Worm (Caenorhabditis elegans): ENCODE results near the gene oig-8.

Gene oig-8

DNA sequence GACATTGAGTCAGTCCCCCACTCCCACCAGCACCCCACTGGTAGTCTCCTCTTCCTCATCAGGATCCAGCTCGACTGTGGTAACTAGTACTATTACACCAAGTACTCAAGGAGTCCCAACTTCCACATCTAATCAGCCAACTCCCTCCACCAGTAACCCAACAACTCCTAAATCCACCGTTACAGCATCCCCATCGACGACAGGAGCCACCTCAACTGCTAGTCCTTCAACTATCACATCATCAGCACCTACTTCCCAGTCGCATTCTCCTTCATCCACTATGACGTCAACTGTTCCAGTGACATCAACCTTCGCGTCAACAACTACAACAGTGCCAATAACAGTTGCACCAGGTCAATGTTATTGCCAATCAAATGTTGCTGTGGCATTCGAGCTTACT, 19.6 kb upstream of the oig-8 start:
- no peak for TF ChIP-seq tbx-2 (tag; optimal IDR thresholded peaks at IDR 0.05)

DNA sequence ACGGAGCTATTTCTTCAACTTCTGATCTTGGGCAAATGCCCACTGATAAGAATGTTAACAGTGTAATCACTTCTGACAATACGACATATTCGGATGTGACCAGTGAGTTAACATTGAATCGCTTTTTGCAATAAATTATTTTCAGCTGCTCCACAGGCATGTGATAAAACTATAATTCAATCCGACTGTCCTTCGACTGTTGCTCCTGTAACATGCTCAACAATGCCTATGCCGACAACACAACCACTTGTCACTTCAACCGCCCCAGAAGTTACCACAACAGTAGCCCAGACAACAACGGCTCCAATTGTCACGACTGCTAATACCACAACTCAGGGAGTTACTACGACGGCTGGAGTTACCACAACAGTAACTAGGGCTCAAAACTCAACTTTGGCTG, 18.6 kb upstream of the oig-8 start:
- TF ChIP-seq eyg-1 (tag; optimal IDR thresholded peaks at IDR 0.05) (no peak), hlh-13 (GFP tag; optimal IDR thresholded peaks at IDR 0.05) (no peak), madf-2 (tag; optimal IDR thresholded peaks at IDR 0.05) (no peak), C38D4.7 (GFP tag; optimal IDR thresholded peaks at IDR 0.05) (no peak), hlh-6 (tag; optimal IDR thresholded peaks at IDR 0.05) (no peak), dve-1 (tag; optimal IDR thresholded peaks at IDR 0.05) (no peak), ets-4 (tag; optimal IDR thresholded peaks at IDR 0.05) (no peak), pros-1 (tag; optimal IDR thresholded peaks at IDR 0.05) (no peak), odd-2 (tag; optimal IDR thresholded peaks at IDR 0.05) (no peak), pqm-1 (tag; optimal IDR thresholded peaks at IDR 0.05) (no peak), fkh-6 (tag; optimal IDR thresholded peaks at IDR 0.05) (no peak), dmd-4 (tag; optimal IDR thresholded peaks at IDR 0.05; ENCODE audit: borderline replicate concordance) (no peak), nhr-232 (tag; optimal IDR thresholded peaks at IDR 0.05) (no peak), hlh-30 (tag; optimal IDR thresholded peaks at IDR 0.05; ENCODE audit: insufficient read depth) (no peak), rnt-1 (tag; optimal IDR thresholded peaks at IDR 0.05) (no peak), ceh-31 (tag; optimal IDR thresholded peaks at IDR 0.05) (no peak), fax-1 (tag; optimal IDR thresholded peaks at IDR 0.05) (no peak), nfya-1 (tag; optimal IDR thresholded peaks at IDR 0.05) (no peak), unc-3 (GFP tag; conservative IDR thresholded peaks at IDR 0.05) (no peak), unc-3 (tag; optimal IDR thresholded peaks at IDR 0.05) (no peak)

DNA sequence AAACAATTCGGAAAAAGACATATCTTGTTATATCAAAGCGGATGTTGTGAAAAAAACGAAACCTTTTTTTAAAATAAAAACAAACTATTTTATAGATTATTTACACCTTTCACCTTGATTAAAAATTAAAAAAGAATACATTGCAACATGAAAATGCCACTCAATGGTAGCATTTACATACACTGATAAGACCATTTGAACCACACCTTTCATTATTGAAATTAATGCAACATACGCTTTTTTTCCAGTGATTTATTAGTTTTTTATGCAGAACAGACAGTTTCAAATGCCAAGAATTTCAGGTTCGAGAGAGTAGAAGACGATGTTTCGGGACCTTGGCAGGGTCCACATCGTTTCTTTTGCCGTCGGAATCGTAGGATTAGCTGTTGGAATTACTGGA, 17.7 kb upstream of the oig-8 start, which contains the start of gene T19D12.1:
Gene T19D12.1 (plus strand): TSS at position 301 of the 400 bp plus-strand sequence.
- TF ChIP-seq ceh-30 (tag; optimal IDR thresholded peaks at IDR 0.05) (no peak), ceh-18 (tag; optimal IDR thresholded peaks at IDR 0.05) (no peak), ceh-31 (tag; optimal IDR thresholded peaks at IDR 0.05) (no peak), pqm-1 (tag; optimal IDR thresholded peaks at IDR 0.05) (no peak), odd-2 (tag; optimal IDR thresholded peaks at IDR 0.05) (no peak), T23F11.4 (GFP tag; optimal IDR thresholded peaks at IDR 0.05) (no peak), unc-3 (GFP tag; conservative IDR thresholded peaks at IDR 0.05) (no peak), unc-3 (tag; optimal IDR thresholded peaks at IDR 0.05) (no peak)

DNA sequence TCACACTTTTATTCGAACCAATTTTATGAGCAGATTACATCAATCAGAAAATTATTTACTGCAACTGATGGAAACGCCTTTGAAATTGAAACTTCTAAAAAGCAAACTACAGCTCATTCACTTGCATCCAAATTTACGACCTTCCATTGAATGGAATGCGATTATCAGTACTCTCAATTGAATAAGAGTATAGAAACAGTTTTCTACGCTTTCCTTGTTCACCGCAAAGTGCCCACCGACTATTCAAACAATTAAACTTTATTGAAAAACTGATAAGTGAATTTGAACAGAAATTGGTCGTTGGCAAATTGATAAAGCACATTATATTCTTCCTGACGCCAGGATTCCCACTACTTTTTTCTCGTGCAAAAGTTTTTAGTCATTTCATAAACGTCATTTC, 17.0 kb upstream of the oig-8 start:
- TF ChIP-seq K09A11.1 (tag; optimal IDR thresholded peaks at IDR 0.05; ENCODE audit: insufficient read depth) (no peak), pha-2 (tag; optimal IDR thresholded peaks at IDR 0.05) (no peak), unc-86 (tag; optimal IDR thresholded peaks at IDR 0.05) (no peak), ahr-1 (tag; optimal IDR thresholded peaks at IDR 0.05) (no peak), ztf-16 (tag; optimal IDR thresholded peaks at IDR 0.05) (no peak), ceh-34 (tag; optimal IDR thresholded peaks at IDR 0.05) (no peak), elt-2 (tag; optimal IDR thresholded peaks at IDR 0.05) (no peak), ceh-2 (tag; optimal IDR thresholded peaks at IDR 0.05) (no peak), ceh-18 (tag; optimal IDR thresholded peaks at IDR 0.05) (no peak), fax-1 (tag; optimal IDR thresholded peaks at IDR 0.05) (no peak)

DNA sequence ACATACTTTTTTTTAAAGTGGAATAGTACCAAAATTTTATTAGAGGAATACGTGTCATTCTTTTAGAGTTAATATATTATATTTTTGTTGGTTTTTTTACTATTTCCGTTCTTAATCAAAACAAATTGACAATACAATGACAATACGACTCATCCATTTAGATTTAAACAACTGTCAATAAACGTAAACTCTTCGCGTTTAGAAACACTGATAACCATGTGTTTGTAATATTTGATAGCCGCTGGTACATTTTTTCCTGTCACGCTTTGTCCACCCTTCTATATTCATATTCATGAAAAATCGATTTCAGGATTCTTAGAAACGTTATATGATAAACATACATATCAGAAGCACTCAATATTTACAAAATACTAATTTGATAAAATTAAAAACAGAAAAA, 14.9 kb upstream of the oig-8 start:
- TF ChIP-seq ztf-16 (tag; optimal IDR thresholded peaks at IDR 0.05) (no peak), odd-2 (tag; optimal IDR thresholded peaks at IDR 0.05) (no peak), tbx-2 (tag; optimal IDR thresholded peaks at IDR 0.05) (no peak), ceh-6 (GFP tag; optimal IDR thresholded peaks at IDR 0.05) (no peak), ceh-31 (tag; optimal IDR thresholded peaks at IDR 0.05) (no peak), C08G9.2 (tag; optimal IDR thresholded peaks at IDR 0.05) (no peak), elt-4 (tag; optimal IDR thresholded peaks at IDR 0.05) (no peak), sox-4 (tag; optimal IDR thresholded peaks at IDR 0.05) (no peak), hlh-15 (tag; optimal IDR thresholded peaks at IDR 0.05) (no peak), unc-86 (tag; optimal IDR thresholded peaks at IDR 0.05) (no peak), ceh-22 (tag; optimal IDR thresholded peaks at IDR 0.05) (no peak), madf-2 (tag; optimal IDR thresholded peaks at IDR 0.05) (no peak), pax-1 (tag; optimal IDR thresholded peaks at IDR 0.05) (no peak), syd-9 (tag; optimal IDR thresholded peaks at IDR 0.05) (no peak)

All from whole organism, late embryonic.